Worm (Caenorhabditis elegans) whole organism, young adult: ENCODE data around the gene T22E5.1.

Experiments used
- B0019.2 ChIP-seq: fragments of 200-800 bp; sonication (Bioruptor generic); conservative IDR thresholded peaks from 2 replicates; pipeline ENCODE4 v1.3.6; 2022; ENCODE audit warnings: missing genetic modification reagents, missing genetic modification characterization, missing compliant biosample characterization
- B0336.3 ChIP-seq: fragments of 200-800 bp; sonication (Bioruptor generic); IDR thresholded peaks from 2 replicates; pipeline ENCODE4 v1.3.6; 2022; ENCODE audit warnings: missing genetic modification characterization, missing compliant biosample characterization
- D2030.7 ChIP-seq: fragments of 200-800 bp; sonication (Bioruptor generic); IDR thresholded peaks from 2 replicates; pipeline ENCODE4 v1.3.6; 2022; ENCODE audit warnings: missing genetic modification reagents, missing genetic modification characterization, missing compliant biosample characterization
- F22D6.2 ChIP-seq: sonication (generic microtip); optimal IDR thresholded peaks from 2 replicates; lab custom pipeline; 2016; ENCODE audit warnings: mild to moderate bottlenecking, missing genetic modification characterization, missing compliant biosample characterization
- F49E8.2 ChIP-seq: sonication (generic microtip); optimal IDR thresholded peaks from 3 replicates; lab custom pipeline; 2017; ENCODE audit warnings: missing genetic modification characterization, mild to moderate bottlenecking, missing compliant biosample characterization, antibody characterized with exemption, moderate library complexity; ENCODE audit not compliant: insufficient read depth
- F52B5.7 ChIP-seq: sonication (generic microtip); optimal IDR thresholded peaks from 2 replicates; lab custom pipeline; 2016; ENCODE audit warnings: mild to moderate bottlenecking, missing genetic modification characterization, missing compliant biosample characterization
- T26A5.8 ChIP-seq: sonication (generic microtip); optimal IDR thresholded peaks from 2 replicates; lab custom pipeline; 2016; ENCODE audit warnings: missing genetic modification characterization, missing compliant biosample characterization
- Y95B8A.8 ChIP-seq: fragments of 200-800 bp; sonication (Bioruptor generic); IDR thresholded peaks from 2 replicates; pipeline ENCODE4 v1.3.6; 2022; ENCODE audit warnings: missing genetic modification reagents, missing genetic modification characterization, missing compliant biosample characterization
- ZK185.1 ChIP-seq: sonication (generic microtip); optimal IDR thresholded peaks from 2 replicates; lab custom pipeline; 2016; ENCODE audit warnings: mild to moderate bottlenecking, missing genetic modification characterization, missing compliant biosample characterization; ENCODE audit not compliant: poor library complexity, severe bottlenecking
- athp-1 ChIP-seq: sonication (generic microtip); optimal IDR thresholded peaks from 2 replicates; lab custom pipeline; 2017; ENCODE audit warnings: mild to moderate bottlenecking, missing genetic modification characterization, missing compliant biosample characterization
- attf-3 ChIP-seq: fragments of 200-800 bp; sonication (Bioruptor generic); conservative IDR thresholded peaks from 2 replicates; pipeline ENCODE4 v1.3.6; 2022; ENCODE audit warnings: missing genetic modification reagents, missing genetic modification characterization, missing compliant biosample characterization
- attf-5 ChIP-seq: fragments of 200-800 bp; sonication (Bioruptor generic); optimal IDR thresholded peaks from 2 replicates; lab custom pipeline; 2018; ENCODE audit warnings: mild to moderate bottlenecking, missing genetic modification characterization, missing compliant biosample characterization
- ccch-3 ChIP-seq: fragments of 200-800 bp; sonication (Bioruptor generic); optimal IDR thresholded peaks from 2 replicates; lab custom pipeline; 2018; ENCODE audit warnings: mild to moderate bottlenecking, missing genetic modification characterization, missing compliant biosample characterization
- ceh-27 ChIP-seq: fragments of 200-800 bp; sonication (Bioruptor generic); optimal IDR thresholded peaks from 2 replicates; lab custom pipeline; 2018; ENCODE audit warnings: mild to moderate bottlenecking, missing genetic modification characterization, moderate library complexity, missing compliant biosample characterization
- ceh-79 ChIP-seq: sonication (generic microtip); optimal IDR thresholded peaks from 2 replicates; lab custom pipeline; 2017; ENCODE audit warnings: mild to moderate bottlenecking, missing genetic modification characterization, missing compliant biosample characterization
- ceh-91 ChIP-seq: fragments of 200-800 bp; sonication (Bioruptor generic); IDR thresholded peaks from 2 replicates; pipeline ENCODE4 v1.3.6; 2022; ENCODE audit warnings: missing genetic modification reagents, missing genetic modification characterization, missing compliant biosample characterization
- chd-7 ChIP-seq: sonication (generic microtip); optimal IDR thresholded peaks from 2 replicates; lab custom pipeline; 2016; ENCODE audit warnings: mild to moderate bottlenecking, missing genetic modification characterization, moderate library complexity, missing compliant biosample characterization
- die-1 ChIP-seq: sonication (generic microtip); optimal IDR thresholded peaks from 2 replicates; lab custom pipeline; 2016; ENCODE audit warnings: missing genotype, mild to moderate bottlenecking, missing genetic modification characterization, missing compliant biosample characterization
- dox-1 ChIP-seq: fragments of 200-800 bp; sonication (Bioruptor generic); IDR thresholded peaks from 2 replicates; pipeline ENCODE4 v1.3.6; 2022; ENCODE audit warnings: missing genetic modification reagents, missing genetic modification characterization, missing compliant biosample characterization
- efl-1 ChIP-seq: fragments of 150-350 bp; optimal IDR thresholded peaks from 2 replicates; lab custom pipeline; 2014; ENCODE audit warnings: missing biosample characterization, missing genetic modification reagents, missing genetic modification characterization
- egrh-3 ChIP-seq: fragments of 200-800 bp; sonication (Bioruptor generic); IDR thresholded peaks from 2 replicates; pipeline ENCODE4 v1.3.6; 2022; ENCODE audit warnings: missing genetic modification reagents, missing genetic modification characterization, missing compliant biosample characterization
- hlh-26 ChIP-seq: fragments of 200-800 bp; sonication (Bioruptor generic); conservative IDR thresholded peaks from 2 replicates; pipeline ENCODE4 v1.3.6; 2022; ENCODE audit warnings: missing genetic modification reagents, missing genetic modification characterization, missing compliant biosample characterization
- hmg-1.2 ChIP-seq: fragments of 200-800 bp; sonication (Bioruptor generic); IDR thresholded peaks from 2 replicates; pipeline ENCODE4 v1.3.6; 2022; ENCODE audit warnings: missing genetic modification reagents, missing genetic modification characterization, missing compliant biosample characterization
- lin-26 ChIP-seq: fragments of 200-800 bp; sonication (Bioruptor generic); IDR thresholded peaks from 2 replicates; pipeline ENCODE4 v1.3.6; 2022; ENCODE audit warnings: missing genetic modification reagents, missing genetic modification characterization, missing compliant biosample characterization
- lin-40 ChIP-seq: sonication (generic microtip); optimal IDR thresholded peaks from 2 replicates; lab custom pipeline; 2016; ENCODE audit warnings: missing genetic modification characterization, mild to moderate bottlenecking, missing compliant biosample characterization, missing genotype, missing genetic modification reagents
- lsy-27 ChIP-seq: sonication (generic microtip); optimal IDR thresholded peaks from 2 replicates; lab custom pipeline; 2017; ENCODE audit warnings: missing genetic modification characterization, mild to moderate bottlenecking, missing compliant biosample characterization, antibody characterized with exemption, missing genotype, borderline replicate concordance; ENCODE audit not compliant: insufficient read depth
- madf-8 ChIP-seq: fragments of 200-800 bp; sonication (Bioruptor generic); conservative IDR thresholded peaks from 2 replicates; pipeline ENCODE4 v1.3.6; 2022; ENCODE audit warnings: missing genetic modification reagents, missing genetic modification characterization, missing compliant biosample characterization
- mcd-1 ChIP-seq: fragments of 200-800 bp; sonication (Bioruptor generic); IDR thresholded peaks from 2 replicates; pipeline ENCODE4 v1.3.6; 2022; ENCODE audit warnings: missing genetic modification reagents, missing genetic modification characterization, missing compliant biosample characterization
- mes-4 ChIP-seq: sonication (generic microtip); optimal IDR thresholded peaks from 2 replicates; lab custom pipeline; 2016; ENCODE audit warnings: missing genotype, missing genetic modification characterization, missing compliant biosample characterization
- mxl-1 ChIP-seq: sonication (generic microtip); optimal IDR thresholded peaks from 2 replicates; lab custom pipeline; 2016; ENCODE audit warnings: missing genetic modification characterization, missing compliant biosample characterization
- nhr-120 ChIP-seq: fragments of 200-800 bp; sonication (Bioruptor generic); IDR thresholded peaks from 2 replicates; pipeline ENCODE4 v1.3.6; 2022; ENCODE audit warnings: missing genetic modification characterization, missing compliant biosample characterization
- nhr-80 ChIP-seq: sonication (generic microtip); optimal IDR thresholded peaks from 2 replicates; lab custom pipeline; 2016; ENCODE audit warnings: missing genetic modification characterization, missing compliant biosample characterization
- pbrm-1 ChIP-seq: fragments of 200-800 bp; sonication (Bioruptor generic); IDR thresholded peaks from 2 replicates; pipeline ENCODE4 v1.3.6; 2022; ENCODE audit warnings: missing genetic modification reagents, missing genetic modification characterization, missing compliant biosample characterization
- repo-1 ChIP-seq: sonication (generic microtip); optimal IDR thresholded peaks from 2 replicates; lab custom pipeline; 2017; ENCODE audit warnings: mild to moderate bottlenecking, missing genetic modification characterization, missing compliant biosample characterization
- snpc-1.3 ChIP-seq: sonication (generic microtip); optimal IDR thresholded peaks from 2 replicates; lab custom pipeline; 2017; ENCODE audit warnings: missing genetic modification characterization, mild to moderate bottlenecking, missing compliant biosample characterization, antibody characterized with exemption, moderate library complexity, missing genotype, missing genetic modification reagents; ENCODE audit not compliant: insufficient read depth
- snpc-3.4 ChIP-seq: sonication (generic microtip); optimal IDR thresholded peaks from 2 replicates; lab custom pipeline; 2017; ENCODE audit warnings: missing genetic modification characterization, mild to moderate bottlenecking, missing compliant biosample characterization, antibody characterized with exemption, moderate library complexity, missing genotype, missing genetic modification reagents
- somi-1 ChIP-seq: fragments of 200-800 bp; sonication (Bioruptor generic); optimal IDR thresholded peaks from 2 replicates; lab custom pipeline; 2018; ENCODE audit warnings: mild to moderate bottlenecking, missing genetic modification characterization, missing compliant biosample characterization
- sptf-2 ChIP-seq: fragments of 200-800 bp; sonication (Bioruptor generic); optimal IDR thresholded peaks from 2 replicates; lab custom pipeline; 2018; ENCODE audit warnings: mild to moderate bottlenecking, missing genetic modification characterization, missing compliant biosample characterization
- tbp1 ChIP-seq: fragments of 200-800 bp; sonication (Bioruptor generic); optimal IDR thresholded peaks from 2 replicates; lab custom pipeline; 2018; ENCODE audit warnings: mild to moderate bottlenecking, missing genetic modification characterization, missing compliant biosample characterization
- zfh-2 ChIP-seq: fragments of 200-800 bp; sonication (Bioruptor generic); conservative IDR thresholded peaks from 2 replicates; pipeline ENCODE4 v1.3.6; 2022; ENCODE audit warnings: missing genetic modification reagents, missing genetic modification characterization, missing compliant biosample characterization
- ztf-18 ChIP-seq: sonication (generic microtip); optimal IDR thresholded peaks from 2 replicates; lab custom pipeline; 2016; ENCODE audit warnings: missing genotype, mild to moderate bottlenecking, missing genetic modification characterization, missing compliant biosample characterization
- ztf-3 ChIP-seq: fragments of 200-800 bp; sonication (Bioruptor generic); optimal IDR thresholded peaks from 2 replicates; lab custom pipeline; 2018; ENCODE audit warnings: mild to moderate bottlenecking, missing genetic modification characterization, missing compliant biosample characterization
- ztf-6 ChIP-seq: fragments of 200-800 bp; sonication (Bioruptor generic); IDR thresholded peaks from 2 replicates; pipeline ENCODE4 v1.3.6; 2022; ENCODE audit warnings: missing genetic modification reagents, missing genetic modification characterization, missing compliant biosample characterization

Gene T22E5.1

DNA sequence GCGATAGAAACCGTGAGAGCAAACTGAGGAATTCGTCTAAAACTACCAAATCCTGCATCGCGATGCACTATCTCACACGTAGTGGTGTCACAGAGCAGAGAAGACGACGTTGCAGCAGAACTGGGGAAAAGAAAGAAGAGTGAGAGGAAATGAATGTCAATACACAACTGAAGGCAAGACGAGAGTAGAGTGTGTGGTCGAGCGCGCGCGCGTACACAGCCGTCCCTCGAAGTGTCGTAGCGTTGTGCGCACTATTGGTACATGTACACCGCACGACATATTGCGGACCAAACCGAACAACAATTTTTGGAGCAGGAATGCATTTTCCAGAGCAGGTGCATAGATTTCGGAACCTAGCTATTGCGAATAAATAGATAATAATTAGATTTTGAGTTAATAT, 34.3 kb upstream of the T22E5.1 start (continued):
- peak; percentile 23; the same call in 1 of the 2 replicates for TF ChIP-seq egrh-3 (GFP tag; lab: Robert Waterston, UW)
- no peak for TF ChIP-seq madf-8 (GFP tag; lab: Robert Waterston, UW)
- peak; percentile 5 for TF ChIP-seq ztf-18 (tag; lab: Kevin White, UChicago)
- no peak for TF ChIP-seq snpc-1.3
- no peak for TF ChIP-seq lin-40 (tag; lab: Kevin White, UChicago)
- TF ChIP-seq Y95B8A.8, result no peak
- TF ChIP-seq F22D6.2 (tag; lab: Kevin White, UChicago), result no peak
- no peak for TF ChIP-seq attf-3
- TF ChIP-seq chd-7 (tag; lab: Kevin White, UChicago), result peak; percentile 23
- TF ChIP-seq mcd-1 (GFP tag; lab: Robert Waterston, UW), result 0 out of 2 replicates have a peak, but pooled peaks have one; percentile 34
- no peak; the same call in 1 of the 2 replicates for TF ChIP-seq zfh-2
- TF ChIP-seq somi-1, result no peak
- peak; percentile 75 for TF ChIP-seq ceh-27 (GFP tag; lab: Kevin White, UChicago)
- no peak for TF ChIP-seq ceh-91 (GFP tag; lab: Robert Waterston, UW)
- TF ChIP-seq lin-26, result peak; percentile 64
- peak; percentile 32 for TF ChIP-seq attf-5 (GFP tag; lab: Kevin White, UChicago)
- peak; percentile 28 for TF ChIP-seq die-1
- TF ChIP-seq snpc-3.4 (tag; lab: Kevin White, UChicago), result peak; percentile 10
- no peak for TF ChIP-seq athp-1
- peak; percentile 16 for TF ChIP-seq efl-1 (GFP tag; lab: Kevin White, UChicago)
- TF ChIP-seq ztf-6 (GFP tag; lab: Robert Waterston, UW), result 0 out of 2 replicates have a peak, but pooled peaks have one; percentile 25
- no peak for TF ChIP-seq ceh-79 (tag; lab: Kevin White, UChicago)
- TF ChIP-seq tbp1, result peak; percentile 38
- TF ChIP-seq nhr-120, result no peak
- TF ChIP-seq T26A5.8 (tag; lab: Kevin White, UChicago), result no peak
- no peak for TF ChIP-seq B0019.2 (GFP tag; lab: Robert Waterston, UW)
- peak; percentile 38; the same call in 1 of the 2 replicates for TF ChIP-seq hmg-1.2
- no peak for TF ChIP-seq F49E8.2 (tag; lab: Kevin White, UChicago)
- no peak for TF ChIP-seq mxl-1
- peak; percentile 56 for TF ChIP-seq dox-1 (GFP tag; lab: Robert Waterston, UW)
- peak; percentile 25 for TF ChIP-seq ZK185.1 (tag; lab: Kevin White, UChicago)
- no peak for TF ChIP-seq lsy-27 (tag; lab: Kevin White, UChicago)
- no peak for TF ChIP-seq ccch-3 (GFP tag; lab: Kevin White, UChicago)
- no peak for TF ChIP-seq hlh-26 (GFP tag; lab: Robert Waterston, UW)
- TF ChIP-seq sptf-2 (GFP tag; lab: Kevin White, UChicago), result no peak
- TF ChIP-seq nhr-80 (tag; lab: Kevin White, UChicago), result peak; percentile 59
- no peak for TF ChIP-seq F52B5.7 (tag; lab: Kevin White, UChicago)
- TF ChIP-seq pbrm-1 (GFP tag; lab: Robert Waterston, UW), result no peak
- peak; percentile 61; the same call in 1 of the 2 replicates for TF ChIP-seq B0336.3 (GFP tag; lab: Robert Waterston, UW)
- no peak for TF ChIP-seq mes-4 (tag; lab: Kevin White, UChicago)
- TF ChIP-seq repo-1, result no peak
- TF ChIP-seq D2030.7 (GFP tag; lab: Robert Waterston, UW), result no peak
- no peak for TF ChIP-seq ztf-3 (GFP tag; lab: Kevin White, UChicago)
